Fruit fly (Drosophila melanogaster) Kc167 (cell line): ENCODE measurements around the gene tho2.

ENCODE experiments used
- Myc ChIP-seq: fragments of >200 bp; optimal IDR thresholded peaks from 2 replicates; lab custom pipeline; 2017; ENCODE audit warnings: missing external identifiers
- Sin3A ChIP-seq: fragments of >200 bp; optimal IDR thresholded peaks from 2 replicates; lab custom pipeline; 2018; ENCODE audit warnings: missing external identifiers
- h ChIP-seq: fragments of >200 bp; optimal IDR thresholded peaks from 3 replicates; lab custom pipeline; 2018; ENCODE audit warnings: missing external identifiers
- insv ChIP-seq: fragments of >200 bp; optimal IDR thresholded peaks from 3 replicates; lab custom pipeline; 2018; ENCODE audit warnings: missing external identifiers
- psq ChIP-seq: fragments of >200 bp; optimal IDR thresholded peaks from 2 replicates; lab custom pipeline; 2017; ENCODE audit warnings: missing external identifiers
- ttk ChIP-seq: sonication (Bioruptor generic); optimal IDR thresholded peaks from 2 replicates; lab custom pipeline; 2017; ENCODE audit warnings: missing external identifiers

The tho2 gene

dm6 chr2L:2162729-2163567 is 18.0 kb upstream of the tho2 start:
- no peak for TF ChIP-seq Myc (lab: Kevin White, UChicago)
- TF ChIP-seq ttk (lab: Kevin White, UChicago) = no peak
- no peak for TF ChIP-seq Sin3A
- no peak for TF ChIP-seq insv (lab: Kevin White, UChicago)
- TF ChIP-seq h (lab: Kevin White, UChicago) = no peak
- no peak for TF ChIP-seq psq (lab: Kevin White, UChicago)

DNA sequence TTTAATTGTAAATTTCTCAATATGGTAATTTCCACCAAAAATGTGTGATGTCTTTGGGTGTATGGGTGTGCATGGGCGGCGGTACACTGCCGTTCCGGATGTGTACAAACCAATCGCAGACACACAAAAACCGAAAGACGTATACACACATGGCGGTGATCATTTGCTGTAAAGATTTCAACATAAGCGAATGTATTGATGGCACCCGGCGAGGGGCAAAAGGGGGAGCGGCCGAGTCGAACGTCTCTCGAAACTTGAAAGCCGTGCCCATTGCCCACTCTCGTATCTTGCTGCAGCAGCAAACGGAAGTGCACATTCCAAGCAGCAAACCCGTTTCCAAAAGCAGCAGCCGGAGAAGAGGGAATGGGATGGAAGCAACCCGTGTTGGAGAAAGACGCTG is 17.3 kb upstream of the tho2 start:
- TF ChIP-seq insv (lab: Kevin White, UChicago) (no peak), h (lab: Kevin White, UChicago) (no peak), ttk (lab: Kevin White, UChicago) (no peak), Sin3A (no peak), Myc (lab: Kevin White, UChicago) (no peak), psq (lab: Kevin White, UChicago) (no peak)

- TF ChIP-seq Myc (lab: Kevin White, UChicago) (no peak), h (lab: Kevin White, UChicago) (no peak), insv (lab: Kevin White, UChicago) (no peak), psq (lab: Kevin White, UChicago) (no peak), Sin3A (no peak), ttk (lab: Kevin White, UChicago) (no peak)
Observed at dm6 chr2L:2161244-2162243, 16.6 kb upstream of the tho2 start.

- TF ChIP-seq Sin3A = no peak
- no peak for TF ChIP-seq Myc (lab: Kevin White, UChicago)
- no peak for TF ChIP-seq psq (lab: Kevin White, UChicago)
- TF ChIP-seq insv (lab: Kevin White, UChicago) = no peak
- no peak for TF ChIP-seq ttk (lab: Kevin White, UChicago)
- no peak for TF ChIP-seq h (lab: Kevin White, UChicago)
Observed at dm6 chr2L:2155453-2155852, 10.5 kb upstream of the tho2 start, which contains the start of gene CG15382. Gene CG15382 (plus strand): TSS chr2L:2155753.

DNA sequence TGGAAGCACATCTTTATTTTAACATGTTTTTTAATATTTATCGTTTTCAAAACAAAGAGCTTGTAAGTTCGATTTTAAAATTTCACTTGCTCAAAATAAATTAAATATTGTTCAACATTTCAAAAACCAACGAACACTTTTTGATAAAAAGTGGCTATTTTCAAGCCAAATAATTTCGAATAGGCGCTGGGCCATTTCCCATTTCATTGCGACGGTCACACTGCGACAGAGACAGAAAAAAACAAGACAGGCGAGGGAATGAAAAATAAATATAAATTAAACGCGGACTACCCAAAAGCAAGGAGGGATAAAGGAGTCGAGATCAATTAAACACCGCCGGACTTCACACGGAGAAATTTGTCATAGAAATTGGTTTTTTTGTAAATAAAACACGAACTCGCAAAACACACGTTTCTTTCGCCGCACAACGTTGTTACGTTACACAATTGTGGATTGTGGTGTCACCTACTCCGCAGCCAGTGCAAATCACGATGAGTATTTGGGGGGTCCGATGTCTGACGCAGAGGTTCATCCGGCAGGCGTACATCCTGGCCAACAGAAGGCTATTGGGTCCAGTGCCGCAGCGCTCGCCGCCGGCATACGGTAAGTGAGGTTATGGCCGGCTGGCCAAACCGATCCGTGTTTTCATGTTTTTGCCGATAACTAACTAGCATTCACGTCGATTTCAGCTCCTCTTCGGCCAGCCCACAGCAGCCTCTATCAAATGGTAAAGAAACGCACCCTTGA is 6.7 kb upstream of the tho2 start, which contains the start of gene AIF:
Gene AIF (plus strand): TSS at position 211 of the 747 bp plus-strand sequence.
- no peak for TF ChIP-seq Sin3A

- no peak for TF ChIP-seq Myc (lab: Kevin White, UChicago)
- no peak for TF ChIP-seq insv (lab: Kevin White, UChicago)
- TF ChIP-seq psq (lab: Kevin White, UChicago) = no peak
- no peak for TF ChIP-seq h (lab: Kevin White, UChicago)
- TF ChIP-seq ttk (lab: Kevin White, UChicago) = no peak
- no peak for TF ChIP-seq Sin3A
Observed at dm6 chr2L:2147208-2147607, 2.2 kb upstream of the tho2 start, which contains the start of the genes CG11723 and Tbcd. Gene CG11723 (minus strand): TSS chr2L:2147275. Gene Tbcd (plus strand): TSS chr2L:2147518.

- TF ChIP-seq psq (lab: Kevin White, UChicago) (no peak), ttk (lab: Kevin White, UChicago) (no peak), h (lab: Kevin White, UChicago) (no peak), Myc (lab: Kevin White, UChicago) (no peak), Sin3A (no peak), insv (lab: Kevin White, UChicago) (no peak)
Observed at dm6 chr2L:2133009-2133408, 12.0 kb downstream of the tho2 start.

dm6 chr2L:2132215-2132614 is 12.8 kb downstream of the tho2 start:
- TF ChIP-seq Myc (lab: Kevin White, UChicago) = no peak
- no peak for TF ChIP-seq h (lab: Kevin White, UChicago)
- no peak for TF ChIP-seq psq (lab: Kevin White, UChicago)
- TF ChIP-seq insv (lab: Kevin White, UChicago) = no peak

DNA sequence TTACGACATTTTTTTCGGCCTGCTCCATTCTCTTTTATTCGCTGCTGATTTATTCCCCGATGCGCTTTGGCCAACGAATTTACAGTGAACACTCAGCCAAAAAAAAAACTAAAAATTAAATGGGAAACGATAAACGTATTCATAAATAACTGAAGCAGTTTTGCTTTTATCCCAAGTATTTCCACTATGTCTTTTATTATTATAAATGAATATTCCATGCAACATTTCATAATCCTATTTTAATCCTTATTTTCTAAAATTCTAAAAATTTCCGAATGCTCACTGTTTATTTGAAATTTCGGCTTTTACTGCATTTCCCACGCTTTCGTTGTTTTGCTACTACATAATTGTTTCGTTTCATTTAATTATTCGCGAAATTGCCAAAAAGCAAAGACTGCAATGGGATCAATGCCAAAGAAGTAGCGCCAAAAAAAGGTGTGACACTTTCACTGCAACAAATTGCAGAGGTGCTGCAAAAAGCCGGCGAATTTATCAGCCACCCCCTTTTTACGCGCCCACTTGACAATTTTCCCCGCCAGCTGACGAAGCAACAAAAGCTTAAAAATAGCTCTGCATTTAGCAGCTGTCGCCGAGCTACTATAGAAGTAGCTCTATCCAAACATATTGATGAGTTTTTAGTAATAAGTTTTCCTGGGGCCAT is 13.4 kb downstream of the tho2 start:
- TF ChIP-seq Myc (lab: Kevin White, UChicago) = no peak
- no peak for TF ChIP-seq psq (lab: Kevin White, UChicago)
- no peak for TF ChIP-seq ttk (lab: Kevin White, UChicago)
- TF ChIP-seq insv (lab: Kevin White, UChicago) = no peak
- TF ChIP-seq h (lab: Kevin White, UChicago) = no peak
- no peak for TF ChIP-seq Sin3A

DNA sequence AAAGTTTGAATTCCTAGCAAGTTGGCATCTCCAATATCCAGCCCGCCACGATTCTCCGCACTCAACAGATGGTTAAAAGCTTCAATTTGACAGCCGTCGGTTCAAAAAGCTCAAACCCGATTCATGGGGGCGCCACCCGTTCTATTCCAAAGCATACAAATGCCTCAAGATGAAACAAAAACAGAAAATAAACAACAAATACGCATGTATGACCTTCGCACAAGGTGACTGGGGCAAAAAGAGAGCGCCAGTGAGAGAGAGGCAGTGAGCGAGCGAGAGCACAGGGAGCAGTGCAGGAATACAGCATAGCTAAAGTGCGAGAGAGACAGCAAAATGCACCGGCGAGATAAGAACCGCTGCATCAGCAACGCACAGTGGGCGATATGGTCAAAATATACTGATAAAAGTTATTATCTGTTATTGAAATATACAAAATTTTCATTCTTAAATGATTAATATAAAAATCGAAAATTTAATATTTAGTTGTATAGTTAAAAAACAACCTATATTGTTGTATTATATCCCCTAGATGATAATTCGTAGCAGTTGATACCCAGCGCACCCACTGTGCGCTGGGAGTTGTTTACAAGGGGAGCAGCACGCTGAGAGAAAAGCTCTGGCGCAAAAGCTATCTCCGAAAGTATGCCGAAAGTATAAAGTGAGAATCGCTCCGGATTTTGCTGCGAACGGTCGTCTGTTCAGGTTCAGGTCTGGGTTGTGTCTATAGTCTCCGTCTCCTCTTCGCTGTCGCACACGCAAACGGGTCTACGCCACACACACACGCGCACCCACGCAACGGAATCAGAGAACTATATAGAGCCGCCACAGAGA is 14.6 kb downstream of the tho2 start, which contains the start of gene Glyp:
Gene Glyp (plus strand): TSS at position 657 of the 831 bp plus-strand sequence.
- TF ChIP-seq Sin3A (no peak), Myc (lab: Kevin White, UChicago) (no peak), insv (lab: Kevin White, UChicago) (no peak), psq (lab: Kevin White, UChicago) (no peak)
